Worm (Caenorhabditis elegans): Measurements from ENCODE around the gene nhr-226.
"Not testable (repeated sequence)": the region's sequence is repeated elsewhere in the genome, so short reads cannot be mapped to it uniquely, and the experiment has no call there.

nhr-226 gene

DNA sequence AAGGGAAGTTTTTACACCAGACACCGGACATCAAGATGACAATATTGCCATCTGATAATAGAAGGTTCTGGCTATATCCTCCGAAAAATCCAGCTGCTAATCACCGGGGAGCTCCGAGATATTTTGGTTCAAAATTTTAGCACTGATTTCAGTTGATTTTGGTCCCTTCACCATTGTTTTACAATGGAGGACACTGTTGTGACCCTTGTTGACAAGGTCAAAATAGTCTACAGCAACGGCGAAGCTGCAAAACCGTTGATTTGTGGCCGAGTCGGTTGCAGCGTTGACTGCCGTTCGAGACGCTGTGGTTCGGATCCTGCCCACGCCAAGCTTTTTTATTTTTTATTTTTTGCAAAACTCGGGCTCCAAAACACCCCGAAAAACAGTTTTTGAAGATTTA lies 33.1 kb downstream of the nhr-226 start:
- TF ChIP-seq tbp1 (GFP tag; optimal IDR thresholded peaks at IDR 0.05), result peak; percentile 68
- TF ChIP-seq B0261.1 (tag; optimal IDR thresholded peaks at IDR 0.05), result peak; percentile 53
- TF ChIP-seq rpc-1 (optimal IDR thresholded peaks at IDR 0.05), result not testable (repeated sequence)
- TF ChIP-seq rpc-1 (tag; optimal IDR thresholded peaks at IDR 0.05), result peak; percentile 43

DNA sequence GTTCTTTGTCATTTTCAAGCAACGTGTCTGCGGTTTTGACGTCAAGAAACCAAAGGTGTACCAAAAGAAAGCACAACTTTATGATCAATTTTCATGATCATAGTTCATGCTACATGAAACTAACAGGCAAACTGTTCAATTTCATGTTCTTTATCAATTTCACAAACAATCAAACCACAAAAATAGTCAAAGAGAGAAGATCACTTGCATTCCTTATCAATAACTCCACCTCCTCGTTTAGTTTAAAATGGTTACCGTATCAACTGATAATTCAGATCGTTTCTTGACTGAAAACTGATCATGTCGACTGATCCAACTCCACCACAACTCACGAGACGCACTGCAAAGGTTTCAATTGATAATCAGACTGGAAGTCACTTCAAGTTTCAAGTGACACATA lies 35.5 kb downstream of the nhr-226 start, which contains the start of gene pud-1.1:
Gene pud-1.1 (plus strand): TSS at position 301 of the 400 bp plus-strand sequence.
- not testable (repeated sequence) for TF ChIP-seq atf-7 (tag; optimal IDR thresholded peaks at IDR 0.05); F57C9.4 (tag; optimal IDR thresholded peaks at IDR 0.05); Y53F4B.3 (GFP tag; IDR thresholded peaks at IDR 0.05)

DNA sequence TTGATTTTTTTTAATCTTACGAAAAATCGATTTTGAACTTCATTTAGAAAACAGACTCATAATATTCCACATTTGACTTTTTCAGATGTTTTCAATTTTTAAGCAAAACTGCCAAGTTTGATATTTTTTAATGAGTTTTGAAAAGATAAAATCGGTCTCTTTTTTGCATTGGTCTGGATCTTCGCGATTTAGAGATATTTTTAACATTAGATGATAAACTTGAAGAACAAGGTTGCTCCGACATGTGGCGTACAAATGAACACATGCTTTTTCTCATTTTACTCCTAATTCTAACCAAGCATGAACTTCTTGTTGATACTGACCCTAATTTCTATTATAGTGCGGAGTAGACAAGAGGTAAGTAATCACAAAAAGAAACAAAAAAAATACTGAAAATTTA lies 36.9 kb downstream of the nhr-226 start, which contains the start of gene irld-32:
Gene irld-32 (plus strand): TSS at position 301 of the 400 bp plus-strand sequence.
- not testable (repeated sequence) for TF ChIP-seq C17E4.6 (GFP tag; IDR thresholded peaks at IDR 0.05); somi-1 (GFP tag; optimal IDR thresholded peaks at IDR 0.05); ama-1 (optimal IDR thresholded peaks at IDR 0.05); ama-1 (GFP tag; optimal IDR thresholded peaks at IDR 0.05)

- TF ChIP-seq egrh-3 (GFP tag; IDR thresholded peaks at IDR 0.05), result peak; percentile 72; the same call in 1 of the 2 replicates
- TF ChIP-seq aptf-3 (GFP tag; IDR thresholded peaks at IDR 0.05), result 0 out of 2 replicates have a peak, but pooled peaks have one; percentile 70
- TF ChIP-seq snpc-4 (GFP tag; optimal IDR thresholded peaks at IDR 0.05), result not testable (repeated sequence)
- peak in 1 of 4 experiments; percentile 8 for TF ChIP-seq snpc-4 (tag; optimal IDR thresholded peaks at IDR 0.05)
- 0 out of 2 replicates have a peak, but pooled peaks have one; percentile 7 for TF ChIP-seq madf-6 (GFP tag; IDR thresholded peaks at IDR 0.05)
- TF ChIP-seq mcd-1 (GFP tag; IDR thresholded peaks at IDR 0.05), result peak; percentile 52
Measured at ce11 chrV:2332837-2333236, 38.2 kb downstream of the nhr-226 start.

- no peak for TF ChIP-seq atf-7 (tag; optimal IDR thresholded peaks at IDR 0.05)
- no peak for TF ChIP-seq madf-8 (GFP tag; conservative IDR thresholded peaks at IDR 0.05)
- no peak for TF ChIP-seq lin-35 (GFP tag; optimal IDR thresholded peaks at IDR 0.05)
- TF ChIP-seq ekl-4 (GFP tag; IDR thresholded peaks at IDR 0.05), result no peak
- TF ChIP-seq ztf-28 (GFP tag; IDR thresholded peaks at IDR 0.05), result no peak
- TF ChIP-seq Y67H2A.10 (GFP tag; conservative IDR thresholded peaks at IDR 0.05), result no peak
- no peak for TF ChIP-seq nfya-1 (tag; optimal IDR thresholded peaks at IDR 0.05; ENCODE audit: borderline replicate concordance, insufficient read depth)
- no peak for TF ChIP-seq chd-7 (tag; optimal IDR thresholded peaks at IDR 0.05)
- no peak for TF ChIP-seq T26A5.8 (tag; optimal IDR thresholded peaks at IDR 0.05)
- TF ChIP-seq hsf-1 (GFP tag; IDR thresholded peaks at IDR 0.05), result no peak
- TF ChIP-seq ztf-3 (GFP tag; optimal IDR thresholded peaks at IDR 0.05), result no peak
- TF ChIP-seq K11D2.4 (GFP tag; IDR thresholded peaks at IDR 0.05), result no peak
- no peak for TF ChIP-seq efl-1 (GFP tag; optimal IDR thresholded peaks at IDR 0.05)
- no peak for TF ChIP-seq snpc-1.3 (tag; optimal IDR thresholded peaks at IDR 0.05; ENCODE audit: insufficient read depth)
- TF ChIP-seq fkh-3 (tag; optimal IDR thresholded peaks at IDR 0.05), result no peak
Measured at ce11 chrV:2336151-2336550, 41.5 kb downstream of the nhr-226 start, which contains the start of gene irld-28. Gene irld-28, minus strand, starts transcription at chrV:2336251.

ce11 chrV:2338538-2338937 lies 43.9 kb downstream of the nhr-226 start, which contains the start of gene irld-29:
Gene irld-29, minus strand, starts transcription at chrV:2338638.
- TF ChIP-seq ztf-25 (GFP tag; IDR thresholded peaks at IDR 0.05) (no peak), F55B11.4 (tag; optimal IDR thresholded peaks at IDR 0.05; ENCODE audit: borderline replicate concordance, insufficient read depth) (no peak), pbrm-1 (GFP tag; IDR thresholded peaks at IDR 0.05) (no peak), unc-62 (GFP tag; optimal IDR thresholded peaks at IDR 0.05) (no peak), ets-4 (GFP tag; optimal IDR thresholded peaks at IDR 0.05) (no peak), him-1 (tag; optimal IDR thresholded peaks at IDR 0.05) (no peak), K11D2.4 (GFP tag; IDR thresholded peaks at IDR 0.05) (no peak), rpc-1 (optimal IDR thresholded peaks at IDR 0.05) (no peak), rpc-1 (tag; optimal IDR thresholded peaks at IDR 0.05) (no peak), K12H6.12 (tag; optimal IDR thresholded peaks at IDR 0.05) (no peak), B0336.3 (GFP tag; IDR thresholded peaks at IDR 0.05) (no peak), rec-8 (tag; optimal IDR thresholded peaks at IDR 0.05) (no peak), xnd-1 (tag; optimal IDR thresholded peaks at IDR 0.05) (no peak), Y53G8AR.9 (GFP tag; conservative IDR thresholded peaks at IDR 0.05) (no peak)
